Fruit fly (Drosophila melanogaster) whole organism, embryonic: ENCODE measurements around the gene CG43760.

Source experiments
- Antp ChIP-seq: fragments of 200-800 bp; sonication (Bioruptor generic); optimal IDR thresholded peaks from 3 replicates; lab custom pipeline; 2016; ENCODE audit warnings: missing biosample characterization, missing genetic modification characterization
- Atf-2 ChIP-seq: fragments of 200-800 bp; sonication (Bioruptor generic); optimal IDR thresholded peaks from 2 replicates; lab custom pipeline; 2016; ENCODE audit warnings: missing biosample characterization, missing genetic modification characterization
- CG10147 ChIP-seq: fragments of 200-800 bp; sonication (Bioruptor generic); optimal IDR thresholded peaks from 2 replicates; lab custom pipeline; 2019; ENCODE audit warnings: missing biosample characterization, mild to moderate bottlenecking, missing genetic modification characterization, moderate library complexity
- CG1024 ChIP-seq: fragments of 200-800 bp; sonication (Bioruptor generic); IDR thresholded peaks from 2 replicates; pipeline ENCODE4 v1.3.6; 2022; ENCODE audit warnings: missing biosample characterization, missing genetic modification characterization
- CG10565 ChIP-seq: fragments of 200-800 bp; sonication (Bioruptor generic); optimal IDR thresholded peaks from 3 replicates; lab custom pipeline; 2016; ENCODE audit warnings: missing biosample characterization, mild to moderate bottlenecking, missing genetic modification characterization
- CG11504 ChIP-seq: fragments of 200-800 bp; sonication (Bioruptor generic); optimal IDR thresholded peaks from 3 replicates; lab custom pipeline; 2019; ENCODE audit warnings: missing biosample characterization, mild to moderate bottlenecking, missing genetic modification characterization, moderate library complexity
- CG1233 ChIP-seq: fragments of 200-800 bp; sonication (Bioruptor generic); optimal IDR thresholded peaks from 4 replicates; lab custom pipeline; 2018; ENCODE audit warnings: missing biosample characterization, mild to moderate bottlenecking, missing genetic modification characterization
- CG12391 ChIP-seq: fragments of 200-800 bp; sonication (Bioruptor generic); optimal IDR thresholded peaks from 3 replicates; lab custom pipeline; 2018; ENCODE audit warnings: missing biosample characterization, mild to moderate bottlenecking, missing genetic modification characterization, moderate library complexity
- CG1647 ChIP-seq: fragments of 200-800 bp; sonication (Bioruptor generic); optimal IDR thresholded peaks from 3 replicates; lab custom pipeline; 2016; ENCODE audit warnings: missing biosample characterization, missing genetic modification characterization
- CG17361 ChIP-seq: fragments of 200-800 bp; sonication (Bioruptor generic); IDR thresholded peaks from 3 replicates; pipeline ENCODE4 v1.3.6; 2022; ENCODE audit warnings: missing biosample characterization, missing genetic modification characterization
- CG2199 ChIP-seq: fragments of 200-800 bp; sonication (Bioruptor generic); IDR thresholded peaks from 3 replicates; pipeline ENCODE4 v1.3.6; 2022; ENCODE audit warnings: missing biosample characterization, missing genetic modification characterization
- CG31388 ChIP-seq: fragments of 200-800 bp; sonication (Bioruptor generic); optimal IDR thresholded peaks from 2 replicates; lab custom pipeline; 2016; ENCODE audit warnings: missing biosample characterization, missing genetic modification characterization
- CG33557 ChIP-seq: fragments of 200-800 bp; sonication (Bioruptor generic); optimal IDR thresholded peaks from 2 replicates; lab custom pipeline; 2019; ENCODE audit warnings: missing biosample characterization, mild to moderate bottlenecking, missing genetic modification characterization, moderate library complexity
- CG4328 ChIP-seq: fragments of 200-800 bp; sonication (Bioruptor generic); optimal IDR thresholded peaks from 3 replicates; lab custom pipeline; 2017; ENCODE audit warnings: missing biosample characterization, missing genetic modification reagents, missing genetic modification characterization
- CG6175 ChIP-seq: fragments of 200-800 bp; sonication (Bioruptor generic); IDR thresholded peaks from 3 replicates; pipeline ENCODE4 v1.3.6; 2022; ENCODE audit warnings: missing biosample characterization, missing genetic modification characterization
- CG6254 ChIP-seq: fragments of 200-800 bp; sonication (Bioruptor generic); optimal IDR thresholded peaks from 3 replicates; lab custom pipeline; 2017; ENCODE audit warnings: mild to moderate bottlenecking, missing biosample characterization, missing genetic modification reagents, missing genetic modification characterization
- CG8388 ChIP-seq: fragments of 200-800 bp; sonication (Bioruptor generic); optimal IDR thresholded peaks from 2 replicates; lab custom pipeline; 2019; ENCODE audit warnings: missing biosample characterization, mild to moderate bottlenecking, missing genetic modification characterization, moderate library complexity
- CG9437 ChIP-seq: fragments of 200-800 bp; sonication (Bioruptor generic); optimal IDR thresholded peaks from 2 replicates; lab custom pipeline; 2018; ENCODE audit warnings: missing biosample characterization, mild to moderate bottlenecking, missing genetic modification characterization
- CG9932 ChIP-seq: fragments of 200-800 bp; sonication (Bioruptor generic); IDR thresholded peaks from 2 replicates; pipeline ENCODE4 v1.3.6; 2022; ENCODE audit warnings: missing biosample characterization, missing genetic modification characterization
- Doc3 ChIP-seq: fragments of 200-800 bp; sonication (Bioruptor generic); IDR thresholded peaks from 3 replicates; pipeline ENCODE4 v1.3.6; 2022; ENCODE audit warnings: missing biosample characterization, missing genetic modification characterization; ENCODE audit not compliant: partially characterized antibody
- Gsc ChIP-seq: fragments of 200-800 bp; sonication (Bioruptor generic); IDR thresholded peaks from 2 replicates; pipeline ENCODE4 v1.3.6; 2022; ENCODE audit warnings: missing biosample characterization, missing genetic modification characterization
- HLH54F ChIP-seq: fragments of 200-800 bp; sonication (Bioruptor generic); optimal IDR thresholded peaks from 3 replicates; lab custom pipeline; 2016; ENCODE audit warnings: missing biosample characterization, missing genetic modification characterization
- Hmx ChIP-seq: fragments of 200-800 bp; sonication (Bioruptor generic); optimal IDR thresholded peaks from 2 replicates; lab custom pipeline; 2016; ENCODE audit warnings: missing biosample characterization, missing genetic modification characterization
- Side ChIP-seq: fragments of 200-800 bp; sonication (Bioruptor generic); optimal IDR thresholded peaks from 2 replicates; lab custom pipeline; 2016; ENCODE audit warnings: missing biosample characterization, missing genetic modification characterization
- ac ChIP-seq: fragments of 200-800 bp; sonication (Bioruptor generic); optimal IDR thresholded peaks from 3 replicates; lab custom pipeline; 2017; ENCODE audit warnings: missing biosample characterization, mild to moderate bottlenecking, missing genetic modification characterization
- bab2 ChIP-seq: fragments of 200-800 bp; sonication (Bioruptor generic); optimal IDR thresholded peaks from 2 replicates; lab custom pipeline; 2016; ENCODE audit warnings: missing biosample characterization, missing genetic modification characterization
- bsh ChIP-seq, 2 experiments: fragments of 200-800 bp; sonication (Bioruptor generic); optimal IDR thresholded peaks; 2 replicates each; lab custom pipeline; 2017 to 2018; ENCODE audit warnings: mild to moderate bottlenecking in 2 of 2, missing biosample characterization in 2 of 2, missing genetic modification characterization in 2 of 2, moderate library complexity in 1 of 2
- caup ChIP-seq: fragments of 200-800 bp; sonication (Bioruptor generic); optimal IDR thresholded peaks from 3 replicates; lab custom pipeline; 2017; ENCODE audit warnings: missing biosample characterization, mild to moderate bottlenecking, missing genetic modification characterization, moderate library complexity; ENCODE audit not compliant: severe bottlenecking
- cg ChIP-seq: fragments of 200-800 bp; sonication (Bioruptor generic); optimal IDR thresholded peaks from 3 replicates; lab custom pipeline; 2019; ENCODE audit warnings: missing biosample characterization, mild to moderate bottlenecking, missing genetic modification characterization, moderate library complexity
- chif ChIP-seq, 2 experiments: fragments of 200-800 bp; sonication (Bioruptor generic); optimal IDR thresholded peaks; 3 replicates each; lab custom pipeline; 2016; ENCODE audit warnings: missing biosample characterization in 2 of 2, missing genetic modification characterization in 2 of 2
- crc ChIP-seq: fragments of 200-800 bp; sonication (Bioruptor generic); optimal IDR thresholded peaks from 2 replicates; lab custom pipeline; 2016; ENCODE audit warnings: missing biosample characterization, missing genetic modification characterization
- croc ChIP-seq: fragments of 200-800 bp; sonication (Bioruptor generic); conservative IDR thresholded peaks from 3 replicates; pipeline ENCODE4 v1.3.6; 2022; ENCODE audit warnings: missing biosample characterization, missing genetic modification characterization
- da ChIP-seq: fragments of 200-800 bp; sonication (Bioruptor generic); optimal IDR thresholded peaks from 2 replicates; lab custom pipeline; 2016; ENCODE audit warnings: missing biosample characterization, missing genetic modification characterization
- danr ChIP-seq: fragments of 200-800 bp; sonication (Bioruptor generic); IDR thresholded peaks from 2 replicates; pipeline ENCODE4 v1.3.6; 2022; ENCODE audit warnings: missing biosample characterization, missing genetic modification characterization
- disco-r ChIP-seq: fragments of 200-800 bp; sonication (Bioruptor generic); optimal IDR thresholded peaks from 2 replicates; lab custom pipeline; 2016; ENCODE audit warnings: missing biosample characterization, missing genetic modification characterization
- fu2 ChIP-seq: fragments of 200-800 bp; sonication (Bioruptor generic); optimal IDR thresholded peaks from 2 replicates; lab custom pipeline; 2016; ENCODE audit warnings: missing biosample characterization, missing genetic modification characterization
- gfzf ChIP-seq: fragments of 200-800 bp; sonication (Bioruptor generic); optimal IDR thresholded peaks from 2 replicates; lab custom pipeline; 2016; ENCODE audit warnings: missing biosample characterization, mild to moderate bottlenecking, missing genetic modification characterization, moderate library complexity
- inv ChIP-seq: fragments of 200-800 bp; sonication (Bioruptor generic); IDR thresholded peaks from 2 replicates; pipeline ENCODE4 v1.3.6; 2022; ENCODE audit warnings: missing biosample characterization, missing genetic modification characterization; ENCODE audit not compliant: partially characterized antibody
- jigr1 ChIP-seq: fragments of 200-800 bp; sonication (Bioruptor generic); IDR thresholded peaks from 3 replicates; pipeline ENCODE4 v1.3.6; 2022; ENCODE audit warnings: missing biosample characterization, missing genetic modification characterization
- jing ChIP-seq: fragments of 200-800 bp; sonication (Bioruptor generic); optimal IDR thresholded peaks from 2 replicates; lab custom pipeline; 2018; ENCODE audit warnings: missing biosample characterization, mild to moderate bottlenecking, missing genetic modification characterization
- ken ChIP-seq: fragments of 200-800 bp; sonication (Bioruptor generic); IDR thresholded peaks from 3 replicates; pipeline ENCODE4 v1.3.6; 2022; ENCODE audit warnings: missing biosample characterization, missing genetic modification characterization
- nerfin-2 ChIP-seq: fragments of 200-800 bp; sonication (Bioruptor generic); IDR thresholded peaks from 2 replicates; pipeline ENCODE4 v1.3.6; 2022; ENCODE audit warnings: missing biosample characterization, missing genetic modification characterization; ENCODE audit not compliant: partially characterized antibody
- onecut ChIP-seq: fragments of 200-800 bp; sonication (Bioruptor generic); IDR thresholded peaks from 2 replicates; pipeline ENCODE4 v1.3.6; 2022; ENCODE audit warnings: missing biosample characterization, missing genetic modification characterization
- repo ChIP-seq: fragments of 200-800 bp; sonication (Bioruptor generic); optimal IDR thresholded peaks from 2 replicates; lab custom pipeline; 2016; ENCODE audit warnings: missing biosample characterization, missing genetic modification characterization
- slp2 ChIP-seq: fragments of 200-800 bp; sonication (Bioruptor generic); optimal IDR thresholded peaks from 2 replicates; lab custom pipeline; 2016; ENCODE audit warnings: missing biosample characterization, missing genetic modification characterization
- sr ChIP-seq: fragments of 200-800 bp; sonication (Bioruptor generic); IDR thresholded peaks from 3 replicates; pipeline ENCODE4 v1.3.6; 2022; ENCODE audit warnings: missing biosample characterization, missing genetic modification characterization
- tio ChIP-seq: fragments of 200-800 bp; sonication (Bioruptor generic); optimal IDR thresholded peaks from 2 replicates; lab custom pipeline; 2017; ENCODE audit warnings: missing biosample characterization, missing genetic modification characterization, inconsistent platforms
- vvl ChIP-seq: fragments of 200-800 bp; sonication (Bioruptor generic); IDR thresholded peaks from 2 replicates; pipeline ENCODE4 v1.3.6; 2022; ENCODE audit warnings: missing biosample characterization, missing genetic modification characterization
- zf30C ChIP-seq: fragments of 200-800 bp; sonication (Bioruptor generic); optimal IDR thresholded peaks from 3 replicates; lab custom pipeline; 2018; ENCODE audit warnings: missing biosample characterization, mild to moderate bottlenecking, missing genetic modification characterization

CG43760 gene

DNA sequence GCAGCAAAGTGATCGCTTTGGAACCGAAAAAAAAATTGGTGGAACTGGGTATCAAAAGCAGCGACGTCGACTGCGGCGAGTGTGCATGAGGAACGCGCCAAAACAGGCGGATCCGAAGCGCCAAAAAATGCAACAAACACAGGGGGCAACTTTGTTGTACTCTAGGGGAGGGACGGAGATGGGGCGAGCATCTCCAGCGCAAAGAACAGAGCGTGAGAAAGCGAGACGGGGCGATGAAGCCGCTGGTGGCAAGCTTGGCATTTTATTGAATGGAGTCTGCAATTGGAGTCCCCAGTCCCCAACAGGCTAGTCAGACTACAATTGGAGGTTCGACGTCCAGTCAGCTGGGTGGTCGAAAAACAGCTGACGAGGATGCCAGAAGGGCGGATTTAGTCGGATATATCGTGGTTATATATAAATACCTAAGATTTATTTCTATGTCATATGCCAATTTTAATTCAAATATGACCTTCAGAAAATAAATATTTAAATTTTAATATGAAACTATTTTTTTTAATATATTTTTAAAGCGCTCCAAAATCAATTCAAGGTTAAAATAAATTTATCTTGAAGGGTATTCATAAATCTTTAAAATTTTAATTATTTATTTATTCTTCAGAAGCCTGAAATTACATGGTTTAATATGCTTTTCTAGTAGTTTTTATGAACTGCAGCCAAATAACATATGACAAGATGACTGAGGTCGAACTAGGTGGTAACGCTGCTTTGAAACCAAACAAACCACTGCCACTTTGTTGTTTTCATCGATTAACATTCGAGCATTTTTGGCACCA lies 29.9 kb downstream of the CG43760 start (continued):
- TF ChIP-seq CG8388 (GFP tag; lab: Kevin White, UChicago) = peak; percentile 91
- peak; percentile 17 for TF ChIP-seq CG1647 (GFP tag; lab: Kevin White, UChicago)
- TF ChIP-seq CG12391 (tag; lab: Kevin White, UChicago) = peak; percentile 95
- no peak for TF ChIP-seq Doc3 (GFP tag; lab: Robert Waterston, UW)
- peak; percentile 34 for TF ChIP-seq Antp (GFP tag; lab: Kevin White, UChicago)
- TF ChIP-seq slp2 = peak; percentile 5
- peak in 1 of 2 experiments; percentile 32 for TF ChIP-seq chif (GFP tag; optimal IDR thresholded peaks at IDR 0.05; lab: Kevin White, UChicago)
- TF ChIP-seq fu2 (GFP tag; lab: Kevin White, UChicago) = peak; percentile 4
- TF ChIP-seq CG9437 (GFP tag; lab: Kevin White, UChicago) = peak; percentile 95
- TF ChIP-seq Atf-2 (GFP tag; lab: Kevin White, UChicago) = peak; percentile 5
- TF ChIP-seq CG33557 (GFP tag; lab: Kevin White, UChicago) = peak; percentile 98
- no peak for TF ChIP-seq inv (GFP tag; lab: Robert Waterston, UW)
- TF ChIP-seq Gsc (GFP tag; lab: Robert Waterston, UW) = no peak
- TF ChIP-seq CG9932 = peak; percentile 71
- TF ChIP-seq CG1024 (GFP tag; lab: Robert Waterston, UW) = 0 out of 2 replicates have a peak, but pooled peaks have one; percentile 45
- peak; percentile 74 for TF ChIP-seq ac (GFP tag; lab: Kevin White, UChicago)
- peak; percentile 52 for TF ChIP-seq onecut (GFP tag; lab: Robert Waterston, UW)
- peak; percentile 89 for TF ChIP-seq tio
- TF ChIP-seq croc (GFP tag; lab: Robert Waterston, UW) = peak; percentile 80
- no peak for TF ChIP-seq gfzf (GFP tag; lab: Kevin White, UChicago)
- peak; percentile 22 for TF ChIP-seq bab2 (GFP tag; lab: Kevin White, UChicago)
- TF ChIP-seq CG4328 (GFP tag; lab: Kevin White, UChicago) = peak; percentile 93
- TF ChIP-seq CG1233 (GFP tag; lab: Kevin White, UChicago) = peak; percentile 94
- no peak for TF ChIP-seq disco-r
- TF ChIP-seq da (GFP tag; lab: Kevin White, UChicago) = no peak
- TF ChIP-seq CG2199 (GFP tag; lab: Robert Waterston, UW) = no peak
- 0 out of 3 replicates have a peak, but pooled peaks have one; percentile 49 for TF ChIP-seq ken (GFP tag; lab: Robert Waterston, UW)
- TF ChIP-seq CG10565 = no peak
- no peak for TF ChIP-seq sr (GFP tag; lab: Robert Waterston, UW)
- TF ChIP-seq CG11504 = peak; percentile 95
- no peak for TF ChIP-seq jigr1 (GFP tag; lab: Robert Waterston, UW)
- TF ChIP-seq crc (GFP tag; lab: Kevin White, UChicago) = no peak
- peak; percentile 76 for TF ChIP-seq CG6254 (GFP tag; lab: Kevin White, UChicago)
- peak; percentile 91 for TF ChIP-seq CG10147
- no peak for TF ChIP-seq zf30C
- peak; percentile 34 for TF ChIP-seq jing
- no peak for TF ChIP-seq Hmx (GFP tag; lab: Kevin White, UChicago)
- TF ChIP-seq bsh (GFP tag; optimal IDR thresholded peaks at IDR 0.05; lab: Kevin White, UChicago) = peak; percentile 35 to 89
- TF ChIP-seq HLH54F (GFP tag; lab: Kevin White, UChicago) = peak; percentile 44
- TF ChIP-seq repo (GFP tag; lab: Kevin White, UChicago) = no peak
- TF ChIP-seq nerfin-2 = no peak
- peak; percentile 83 for TF ChIP-seq vvl (GFP tag; lab: Robert Waterston, UW)
- no peak; the same call in 2 of the 3 replicates for TF ChIP-seq CG6175
- peak; percentile 72 for TF ChIP-seq CG31388
- TF ChIP-seq cg (GFP tag; lab: Kevin White, UChicago) = no peak
- TF ChIP-seq caup (GFP tag; lab: Kevin White, UChicago) = peak; percentile 87
- no peak for TF ChIP-seq Side
- TF ChIP-seq CG17361 (GFP tag; lab: Robert Waterston, UW) = peak; percentile 99
- TF ChIP-seq danr = peak; percentile 61; the same call in 1 of the 2 replicates
